Fruit fly (Drosophila melanogaster): Measurements from ENCODE around the gene CG4982.

DNA sequence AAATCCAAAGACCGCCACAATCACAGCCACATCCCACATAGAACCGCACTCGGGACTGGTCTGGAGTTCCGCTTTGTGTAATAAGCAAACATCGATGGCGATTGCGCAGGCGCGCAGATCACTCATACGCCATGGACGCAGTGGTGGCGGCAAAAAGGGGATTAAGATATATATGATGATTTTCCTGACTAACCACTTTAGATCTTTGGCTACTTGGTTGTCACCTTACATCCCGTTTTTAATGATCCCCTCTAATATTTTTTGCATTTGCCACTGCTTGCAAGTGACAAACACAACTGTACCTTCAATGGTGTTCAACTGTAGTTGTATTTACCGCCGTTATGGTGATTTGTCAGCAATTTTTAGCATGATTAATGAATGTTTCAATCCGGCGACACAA lies 8.7 kb downstream of the CG4982 start:
- no peak for TF ChIP-seq CG8478 (optimal IDR thresholded peaks at IDR 0.05)
- no peak for TF ChIP-seq CTCF (optimal IDR thresholded peaks at IDR 0.05)
